Worm (Caenorhabditis elegans) whole organism, dauer: ENCODE results near the gene T21E8.7.

Experiments used
- unc-62 ChIP-seq: sonication (generic microtip); optimal IDR thresholded peaks from 2 replicates; lab custom pipeline; 2017; ENCODE audit warnings: missing biosample characterization, missing genetic modification reagents, missing genetic modification characterization

The T21E8.7 gene

DNA sequence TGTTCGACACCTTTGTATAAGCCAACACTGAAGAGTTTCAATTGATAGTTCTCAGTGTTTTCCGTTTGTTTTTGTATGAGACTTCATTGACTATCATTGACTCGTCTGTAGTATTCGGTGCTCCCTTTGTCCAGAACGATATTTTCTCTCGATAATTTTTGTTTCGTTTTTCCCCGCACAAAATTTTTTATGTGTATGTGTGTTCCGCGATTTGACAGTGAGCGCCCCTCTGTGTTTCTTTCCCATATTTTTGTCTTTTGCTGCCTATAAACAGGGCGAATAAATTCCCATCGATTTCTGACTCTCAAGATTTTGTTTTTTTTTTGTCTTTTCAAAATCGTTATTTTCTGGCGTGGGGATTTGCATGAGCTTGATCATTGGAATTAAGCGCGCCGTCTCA, at the start of gene T21E8.7:
Gene T21E8.7, plus strand, starts transcription at position 301 of the 400 bp plus-strand sequence.
- no peak for TF ChIP-seq unc-62 (GFP tag; lab: Kevin White, UChicago)

DNA sequence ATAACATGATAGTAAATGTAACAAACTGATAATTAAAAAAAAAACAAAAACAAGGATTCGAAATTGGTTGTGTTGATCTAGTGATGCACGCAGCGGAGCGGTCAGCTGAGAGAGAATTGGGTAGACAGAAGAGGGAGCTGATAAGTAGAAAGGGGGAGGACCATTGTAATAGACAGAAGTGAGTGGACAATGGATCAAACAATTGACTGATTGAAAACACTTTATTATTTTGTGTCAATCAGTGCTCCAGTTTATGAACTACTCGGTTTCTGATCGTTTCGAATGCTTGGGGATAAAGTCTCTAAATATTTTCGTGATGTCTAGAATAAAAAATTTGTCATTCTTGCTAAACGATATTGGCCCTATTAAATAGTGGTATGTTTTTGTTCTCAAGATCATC, 48.7 kb upstream of the T21E8.7 start:
- TF ChIP-seq unc-62 (GFP tag; lab: Kevin White, UChicago) = no peak

DNA sequence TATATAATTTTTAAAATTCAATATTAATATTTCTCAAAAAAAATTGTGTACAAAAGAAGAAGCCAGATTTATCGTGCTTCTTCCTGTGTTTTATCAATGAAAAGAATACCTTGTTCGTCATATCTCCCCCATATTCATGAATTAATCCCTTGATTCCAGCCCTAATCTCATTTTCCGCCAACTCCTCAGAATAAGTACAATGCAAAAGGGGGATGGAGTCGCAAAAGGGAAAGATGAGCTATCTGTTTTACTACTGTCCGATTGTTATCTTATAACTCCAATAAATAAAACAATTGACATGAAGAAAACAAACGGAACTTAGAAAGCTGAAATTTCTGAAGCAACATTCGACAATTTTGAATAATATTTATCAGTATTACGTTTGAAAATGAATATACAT, 45.7 kb upstream of the T21E8.7 start:
- no peak for TF ChIP-seq unc-62 (GFP tag; lab: Kevin White, UChicago)

DNA sequence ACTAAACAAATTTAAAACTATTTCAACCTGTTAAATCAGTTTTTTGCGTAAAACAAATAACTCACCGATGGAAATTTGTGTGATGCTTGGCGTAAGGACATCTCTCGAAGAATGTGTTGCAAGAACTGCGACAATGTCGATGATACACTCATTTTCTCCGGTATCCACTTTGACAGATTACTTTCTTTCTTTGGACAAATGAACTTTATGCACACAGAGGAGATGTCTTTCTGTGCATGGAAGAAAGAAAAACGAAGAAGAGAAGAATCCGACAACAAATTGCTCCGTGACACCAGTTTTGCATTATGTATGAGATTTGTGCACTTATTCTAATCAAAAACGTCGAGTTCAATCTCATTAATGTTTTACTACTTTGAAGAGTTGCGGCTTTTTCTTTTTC, 44.8 kb upstream of the T21E8.7 start, which contains the start of gene plc-1:
Gene plc-1, minus strand, starts transcription at position 101 of the 400 bp plus-strand sequence.
- no peak for TF ChIP-seq unc-62 (GFP tag; lab: Kevin White, UChicago)

DNA sequence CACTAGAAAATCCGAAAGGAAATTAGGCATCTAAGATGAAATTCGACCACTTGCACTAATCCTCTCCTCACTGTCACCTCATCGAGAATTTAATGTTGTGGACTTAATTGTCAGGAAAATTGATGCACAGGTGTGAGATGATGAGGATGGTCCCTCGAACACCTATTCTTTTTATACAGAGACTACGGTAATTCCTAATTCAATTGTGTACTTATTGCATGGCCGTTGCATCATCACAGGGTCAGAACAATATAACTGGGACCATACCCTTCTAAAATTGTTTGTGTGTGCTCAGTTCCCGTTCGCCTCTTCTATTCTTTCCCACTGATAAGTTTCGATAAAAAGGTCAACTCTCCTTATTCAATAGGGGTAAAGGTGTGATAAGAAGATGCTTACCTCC, 39.2 kb upstream of the T21E8.7 start:
- no peak for TF ChIP-seq unc-62 (GFP tag; lab: Kevin White, UChicago)

DNA sequence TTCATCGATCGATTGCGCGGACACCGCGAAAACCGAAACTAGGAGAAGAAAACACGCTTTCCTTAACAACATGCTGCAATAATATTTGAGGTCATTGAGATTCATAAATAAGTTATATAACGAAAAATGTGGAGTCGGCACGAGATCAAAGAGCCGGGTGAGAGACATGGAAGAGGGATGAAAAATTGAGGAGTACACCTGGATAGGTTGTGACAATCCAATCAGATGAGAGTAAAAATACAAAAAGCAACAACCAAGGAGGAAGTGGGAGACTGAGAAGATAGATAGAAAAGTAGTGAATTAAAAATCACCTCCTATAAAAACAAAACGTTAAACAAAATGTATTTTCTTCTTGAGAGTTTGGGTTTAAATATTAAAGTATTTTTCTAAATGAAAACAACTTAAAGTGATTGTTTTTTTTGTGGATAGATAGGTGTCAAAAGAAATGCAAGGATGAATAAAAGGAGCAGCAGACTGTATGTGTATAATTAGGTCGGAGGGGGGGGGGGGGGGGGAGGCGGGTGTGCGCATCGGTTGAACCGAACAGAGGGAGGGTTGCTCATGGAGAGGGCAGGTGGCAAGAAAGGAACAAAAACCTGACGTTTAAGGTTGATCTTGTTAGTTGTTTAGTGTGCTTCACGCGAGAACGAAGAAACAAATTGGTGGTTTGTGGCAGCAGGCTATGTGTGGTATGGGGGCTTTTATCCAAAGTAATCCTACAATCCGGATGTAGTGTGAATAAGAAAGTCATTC, 38.5 kb upstream of the T21E8.7 start, which contains the start of gene C05A9.2:
Gene C05A9.2, minus strand, starts transcription at position 73 of the 753 bp plus-strand sequence.
- TF ChIP-seq unc-62 (GFP tag; lab: Kevin White, UChicago) = no peak

DNA sequence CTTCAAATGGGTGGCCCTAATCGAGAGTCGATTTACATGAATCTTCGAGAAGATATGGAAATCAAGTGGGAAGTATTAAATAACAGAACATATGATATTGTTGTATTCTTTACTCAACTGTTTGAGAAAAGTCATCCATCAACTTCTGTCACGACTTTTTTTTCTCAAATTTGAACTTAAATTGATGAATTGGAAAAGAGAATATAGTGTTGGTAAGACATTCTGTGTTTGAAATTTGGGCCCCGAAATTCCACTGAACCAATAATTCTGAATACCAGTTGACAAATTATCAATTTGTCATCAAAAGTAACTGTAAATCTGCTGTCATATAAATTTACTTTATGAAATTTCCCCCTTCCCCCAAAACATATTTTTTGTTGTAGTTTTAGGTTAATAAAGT, 36.4 kb upstream of the T21E8.7 start:
- no peak for TF ChIP-seq unc-62 (GFP tag; lab: Kevin White, UChicago)

DNA sequence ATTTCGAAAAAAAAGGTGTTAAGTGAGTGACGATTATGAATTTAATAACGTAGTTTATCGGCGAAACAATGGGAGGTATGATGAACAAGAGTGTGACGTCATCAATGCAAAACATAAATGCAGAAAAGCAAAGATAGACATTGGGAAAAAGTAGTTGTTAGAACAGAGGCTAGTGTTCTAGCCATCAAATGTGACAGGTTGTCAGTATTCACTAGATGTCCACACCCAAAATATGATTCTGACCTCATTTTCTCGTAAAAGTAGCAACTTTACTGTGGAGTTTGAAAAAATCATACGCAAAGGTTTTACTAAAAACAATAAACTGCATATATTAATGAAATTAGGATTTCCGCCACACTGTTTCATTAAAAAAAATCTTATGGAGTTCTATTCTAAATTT, 32.1 kb upstream of the T21E8.7 start:
- no peak for TF ChIP-seq unc-62 (GFP tag; lab: Kevin White, UChicago)

DNA sequence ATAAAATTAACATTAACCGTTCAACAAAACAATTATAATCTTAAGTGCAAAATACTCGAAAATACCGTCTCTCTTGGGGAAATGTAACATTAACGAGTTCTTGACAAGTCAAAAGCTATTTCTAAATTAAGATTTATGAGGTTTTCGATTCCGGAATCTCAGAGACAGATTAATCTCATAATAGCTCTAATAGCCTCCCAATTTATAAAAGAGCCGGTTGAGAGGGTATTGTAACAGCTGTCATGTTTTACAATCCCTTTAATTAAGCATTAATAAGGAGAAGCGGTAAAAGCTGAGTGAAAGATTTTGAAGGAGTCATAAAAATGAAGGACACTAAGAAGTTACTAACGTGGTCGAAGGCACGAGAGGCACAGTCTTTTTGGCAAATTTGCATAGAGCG, 31.6 kb upstream of the T21E8.7 start:
- TF ChIP-seq unc-62 (GFP tag; lab: Kevin White, UChicago) = no peak

DNA sequence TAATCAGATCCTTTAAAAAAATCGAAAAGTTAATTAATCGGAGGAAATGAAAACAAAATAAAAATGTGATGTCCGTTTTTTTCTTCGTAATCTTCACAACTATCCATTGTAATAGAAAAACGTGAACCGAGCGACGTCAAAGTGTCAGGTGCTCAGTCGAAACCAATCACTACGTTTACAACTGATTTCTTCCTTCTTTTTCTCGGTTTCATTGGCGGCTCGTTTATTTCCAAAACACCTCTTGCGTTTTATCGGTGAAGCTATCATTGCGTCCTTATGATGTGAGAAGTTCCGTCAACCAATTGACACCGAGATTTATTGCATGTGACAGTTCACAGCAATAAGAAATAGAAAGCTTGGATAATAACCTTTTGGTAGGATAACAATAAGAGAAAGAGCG, 30.0 kb upstream of the T21E8.7 start:
- TF ChIP-seq unc-62 (GFP tag; lab: Kevin White, UChicago) = no peak

DNA sequence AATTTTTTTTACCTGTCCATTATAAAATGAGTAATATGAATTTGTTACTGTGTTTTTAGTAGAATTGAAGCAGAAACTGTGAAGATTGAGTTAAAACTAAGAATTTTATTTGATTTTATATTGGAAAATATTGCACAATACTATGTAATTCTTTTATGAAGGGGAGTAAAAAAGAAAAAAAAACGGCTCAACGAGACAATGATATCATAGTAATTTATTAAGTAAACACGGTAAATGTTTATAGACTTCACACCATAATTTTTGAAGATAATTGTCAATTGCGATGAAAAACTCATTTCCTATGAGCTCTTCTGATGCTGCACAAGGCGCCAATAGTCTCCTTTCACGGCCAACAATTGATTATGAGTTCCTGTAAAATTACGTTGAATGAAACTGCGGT, 24.1 kb upstream of the T21E8.7 start, which contains the start of gene pgp-5:
Gene pgp-5, minus strand, starts transcription at position 87 of the 400 bp plus-strand sequence.
- no peak for TF ChIP-seq unc-62 (GFP tag; lab: Kevin White, UChicago)

DNA sequence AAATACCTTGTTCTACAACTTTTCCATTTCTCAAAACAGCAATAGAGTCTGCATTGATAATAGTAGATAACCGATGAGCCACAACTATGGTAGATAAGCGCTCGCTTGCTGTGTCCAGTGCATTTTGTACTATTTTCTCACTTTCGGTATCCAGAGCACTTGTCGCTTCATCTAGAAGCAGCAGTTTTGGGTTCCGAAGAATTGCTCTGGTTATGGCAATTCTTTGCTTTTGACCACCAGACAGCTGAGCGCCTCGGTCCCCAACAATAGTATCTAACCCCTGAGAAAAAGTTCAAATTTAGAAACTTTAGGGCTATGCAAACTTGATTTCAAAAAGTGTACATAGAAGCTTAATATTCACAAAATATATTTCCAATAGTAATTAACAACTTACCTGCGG, 23.7 kb upstream of the T21E8.7 start:
- no peak for TF ChIP-seq unc-62 (GFP tag; lab: Kevin White, UChicago)

DNA sequence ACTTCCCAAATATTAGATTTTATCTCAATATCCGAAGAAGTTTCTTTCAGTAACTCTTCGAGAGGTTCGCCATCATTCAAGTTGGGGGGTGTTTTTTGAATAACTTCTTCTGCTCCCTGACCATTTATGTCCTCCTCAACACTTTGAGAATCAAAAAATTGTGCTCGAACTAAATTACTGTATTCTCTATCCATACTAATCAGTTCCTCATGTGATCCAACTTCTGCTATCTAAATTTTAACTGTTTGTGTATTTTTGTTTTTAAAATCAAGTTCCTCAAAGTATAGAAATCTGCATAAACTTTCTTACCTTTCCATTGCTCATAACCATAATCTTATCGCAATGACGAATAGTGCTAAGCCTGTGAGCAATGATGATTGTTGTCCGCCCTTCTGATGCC, 21.6 kb upstream of the T21E8.7 start:
- no peak for TF ChIP-seq unc-62 (GFP tag; lab: Kevin White, UChicago)

DNA sequence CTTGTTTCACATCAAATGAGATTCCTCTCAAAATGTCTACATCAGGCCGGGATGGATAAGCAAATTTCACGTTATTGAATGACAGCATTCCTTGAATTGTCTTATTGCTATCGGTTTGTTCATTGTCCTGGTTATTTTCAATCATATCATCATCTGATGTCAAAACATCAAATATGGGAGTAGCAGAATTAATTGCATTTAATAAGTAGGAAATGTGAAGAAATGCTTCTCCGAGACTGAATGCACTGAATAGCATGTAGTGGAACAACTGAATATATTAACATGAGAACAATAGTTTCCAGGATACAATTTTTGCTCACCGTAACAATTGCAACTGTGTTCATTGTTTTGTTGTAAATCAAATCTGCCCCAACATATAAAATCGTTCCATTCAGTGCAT, 20.7 kb upstream of the T21E8.7 start:
- no peak for TF ChIP-seq unc-62 (GFP tag; lab: Kevin White, UChicago)

DNA sequence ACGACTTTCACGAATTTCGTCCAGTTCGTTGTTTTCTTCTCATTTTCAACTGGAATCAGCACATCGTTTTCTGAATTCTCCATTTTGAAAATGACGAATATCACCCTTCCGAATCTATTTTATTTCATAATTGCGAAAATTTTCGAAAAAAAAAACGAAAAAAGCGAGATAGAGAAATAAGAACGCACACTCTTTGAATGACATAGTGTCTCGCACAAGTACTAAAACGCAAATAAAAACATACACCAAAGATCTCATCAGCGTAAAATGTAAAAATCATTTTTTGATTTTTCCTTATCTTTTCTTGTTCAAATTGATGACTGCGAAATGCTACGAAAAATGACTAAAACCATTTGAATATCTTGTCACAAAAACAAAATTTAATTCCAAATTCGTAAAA, 19.0 kb upstream of the T21E8.7 start, which contains the start of gene pgp-8:
Gene pgp-8, minus strand, starts transcription at position 101 of the 400 bp plus-strand sequence.
- TF ChIP-seq unc-62 (GFP tag; lab: Kevin White, UChicago) = no peak

DNA sequence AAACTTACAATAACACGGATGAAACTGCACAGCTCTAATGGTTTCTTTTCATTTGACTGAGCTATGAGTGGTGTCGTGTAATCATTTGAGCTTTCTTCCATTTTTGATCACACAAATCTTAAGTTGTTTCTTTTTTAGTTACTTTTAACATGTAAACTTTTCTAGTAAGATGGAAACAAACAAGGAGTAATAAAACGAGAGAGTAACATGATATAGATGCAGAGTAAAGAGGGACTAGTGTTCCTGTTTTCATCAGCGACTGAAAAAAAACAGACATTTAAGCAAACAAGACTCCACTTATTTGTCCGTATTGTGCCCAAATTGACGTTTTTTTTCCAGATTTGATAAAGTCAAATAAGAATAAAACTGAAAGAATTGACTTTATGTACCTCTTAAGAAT, 13.2 kb upstream of the T21E8.7 start, which contains the start of gene pgp-7:
Gene pgp-7, minus strand, starts transcription at position 101 of the 400 bp plus-strand sequence.
- TF ChIP-seq unc-62 (GFP tag; lab: Kevin White, UChicago) = no peak

DNA sequence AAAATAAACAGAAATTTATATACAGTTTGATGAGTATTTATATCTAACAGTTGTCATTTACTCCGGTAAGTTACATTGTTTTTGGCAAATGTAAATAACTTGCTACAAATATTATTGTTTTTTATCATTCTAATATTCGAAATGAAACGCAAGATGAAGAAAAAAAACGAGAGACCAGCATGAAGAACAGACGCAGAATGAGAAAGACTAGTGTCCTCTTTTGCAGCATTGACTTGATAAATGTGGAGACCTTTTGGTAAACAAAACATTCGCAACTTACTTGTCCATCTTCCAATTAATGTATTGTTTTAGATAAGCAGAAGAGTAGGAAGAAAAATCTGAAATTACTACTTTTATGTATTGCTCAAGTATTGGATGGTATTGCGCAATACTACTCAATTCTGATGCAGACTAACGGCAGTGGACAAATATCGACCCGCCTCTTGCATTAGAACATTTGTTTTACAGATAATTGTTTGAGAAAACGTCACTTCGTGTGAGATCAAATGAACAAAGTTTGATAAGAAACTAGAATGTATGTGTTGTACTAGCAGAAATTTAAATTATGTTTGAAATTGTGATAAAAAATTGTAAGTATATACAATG, 6.1 kb upstream of the T21E8.7 start, which contains the start of gene pgp-6:
Gene pgp-6, minus strand, starts transcription at position 288 of the 606 bp plus-strand sequence.
- TF ChIP-seq unc-62 (GFP tag; lab: Kevin White, UChicago) = no peak
